Fruit fly (Drosophila melanogaster): ENCODE measurements around the gene CG11555.

Gene CG11555

DNA sequence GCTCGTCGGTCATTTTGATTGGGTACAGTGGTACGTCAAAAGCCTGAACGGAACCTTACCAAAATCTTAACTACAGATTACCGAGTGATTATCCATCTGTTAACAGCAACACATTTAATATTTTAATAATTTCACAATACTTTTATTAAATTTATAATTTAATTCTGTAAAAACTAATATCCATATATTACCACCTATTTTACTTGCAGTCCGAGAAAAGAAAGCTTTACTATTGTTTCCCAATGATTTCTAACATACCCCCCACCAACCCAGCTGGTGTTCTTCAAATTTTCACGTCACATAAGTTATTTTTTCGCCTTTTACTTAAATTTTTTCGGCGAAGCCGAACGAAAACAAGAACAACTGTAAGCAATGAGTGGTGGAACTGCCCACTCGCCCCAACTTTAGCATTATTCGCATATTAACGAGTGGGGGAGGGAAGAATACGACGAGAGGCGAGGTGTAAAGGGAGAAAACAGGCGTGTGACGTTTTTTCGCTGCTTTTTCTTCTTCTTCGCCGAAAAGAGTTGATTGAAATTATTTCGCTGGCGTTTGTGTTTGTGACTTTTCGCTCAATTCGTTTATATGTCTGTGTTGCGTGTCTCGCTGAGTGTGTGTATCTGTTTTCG lies 25.7 kb upstream of the CG11555 start:
- TF ChIP-seq fd96Ca (GFP tag; IDR thresholded peaks at IDR 0.05) (peak; percentile 35; the same call in 1 of the 3 replicates), Pif1B (GFP tag; optimal IDR thresholded peaks at IDR 0.05) (peak; percentile 77), CG4496 (GFP tag; IDR thresholded peaks at IDR 0.05) (peak; percentile 55), Ets98B (GFP tag; IDR thresholded peaks at IDR 0.05) (peak; percentile 56; the same call in 1 of the 2 replicates), CG15710 (tag; optimal IDR thresholded peaks at IDR 0.05) (peak; percentile 55), CG34367 (tag; optimal IDR thresholded peaks at IDR 0.05) (peak; percentile 40), EcR (GFP tag; optimal IDR thresholded peaks at IDR 0.05) (no peak), CG14655 (GFP tag; optimal IDR thresholded peaks at IDR 0.05) (peak; percentile 80), CG10348 (GFP tag; IDR thresholded peaks at IDR 0.05) (no peak), D1 (tag; optimal IDR thresholded peaks at IDR 0.05) (peak; percentile 24), CG17806 (tag; optimal IDR thresholded peaks at IDR 0.05) (peak; percentile 46), CG9948 (tag; optimal IDR thresholded peaks at IDR 0.05) (peak; percentile 67), Pif1A (GFP tag; optimal IDR thresholded peaks at IDR 0.05) (peak; percentile 55), rn (GFP tag; IDR thresholded peaks at IDR 0.05) (no peak), gl (tag; optimal IDR thresholded peaks at IDR 0.05) (no peak), CG32121 (GFP tag; IDR thresholded peaks at IDR 0.05) (0 out of 2 replicates have a peak, but pooled peaks have one; percentile 32), CG8159 (tag; optimal IDR thresholded peaks at IDR 0.05) (peak; percentile 77), Snoo (tag; optimal IDR thresholded peaks at IDR 0.05) (peak; percentile 70), CG12605 (GFP tag; IDR thresholded peaks at IDR 0.05) (no peak), CG8301 (tag; optimal IDR thresholded peaks at IDR 0.05) (peak; percentile 53), CG13204 (GFP tag; optimal IDR thresholded peaks at IDR 0.05) (no peak)

DNA sequence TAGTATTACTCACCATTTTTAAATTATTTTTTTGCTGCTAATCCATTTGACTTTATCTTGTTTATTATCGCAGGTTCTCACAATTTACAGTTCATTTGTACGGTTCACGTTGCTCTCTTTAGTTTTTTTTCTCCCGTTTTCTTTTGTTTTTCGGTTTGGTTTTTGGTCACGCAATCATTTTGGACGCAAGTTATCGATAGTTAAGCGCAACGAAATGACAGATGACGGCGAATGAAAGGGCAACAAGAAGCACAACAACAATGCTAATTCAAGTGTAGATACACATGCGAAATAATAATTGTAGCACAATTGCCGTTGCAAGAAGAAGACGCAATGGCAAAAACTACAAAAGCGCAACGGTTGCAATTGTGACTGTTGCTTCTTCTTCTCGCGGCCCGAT lies 25.0 kb upstream of the CG11555 start:
- TF ChIP-seq CG8159 (tag; optimal IDR thresholded peaks at IDR 0.05) (no peak), CG34367 (tag; optimal IDR thresholded peaks at IDR 0.05) (no peak)

DNA sequence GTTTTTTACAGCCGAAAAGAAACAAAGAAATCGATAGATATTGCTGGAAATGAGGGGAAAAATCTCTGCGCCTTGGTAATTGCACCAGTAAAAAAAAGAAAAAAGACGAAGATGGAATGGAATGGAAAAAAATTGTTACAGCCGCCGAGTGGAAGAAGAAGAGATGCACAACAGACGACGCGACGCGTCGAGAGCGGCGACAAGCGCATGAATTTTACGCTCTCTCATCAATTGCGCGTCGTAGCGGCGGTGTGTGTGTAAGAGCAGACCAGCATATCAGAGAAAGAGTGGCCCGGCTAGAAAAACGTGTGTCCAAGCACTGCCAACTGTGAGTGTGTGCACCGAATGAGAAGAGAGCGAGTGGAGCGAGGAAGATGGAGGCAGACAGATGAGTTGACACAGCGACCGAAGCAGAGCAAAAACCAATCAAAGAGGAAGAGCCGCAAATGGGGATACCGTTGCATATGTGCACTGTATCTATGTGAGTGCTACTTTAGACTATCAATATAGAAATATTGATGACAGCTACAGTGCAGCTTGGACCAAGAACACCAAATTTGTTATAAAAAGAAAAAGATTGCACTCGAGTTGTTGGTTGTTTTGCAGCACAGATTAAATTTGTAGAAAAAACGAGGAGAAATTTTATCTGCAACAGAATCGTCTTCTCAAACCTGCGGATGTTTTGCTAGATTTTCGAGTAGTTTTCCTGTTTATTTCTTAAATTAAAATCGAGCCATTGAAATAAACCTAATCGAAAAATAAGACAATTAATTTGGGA lies 24.4 kb upstream of the CG11555 start:
- TF ChIP-seq CG32121 (GFP tag; IDR thresholded peaks at IDR 0.05) (peak; percentile 41; the same call in 1 of the 2 replicates), CG34367 (tag; optimal IDR thresholded peaks at IDR 0.05) (peak; percentile 23), CG14655 (GFP tag; optimal IDR thresholded peaks at IDR 0.05) (peak; percentile 75), CG13204 (GFP tag; optimal IDR thresholded peaks at IDR 0.05) (peak; percentile 81), Ets98B (GFP tag; IDR thresholded peaks at IDR 0.05) (peak; percentile 50), CG15710 (tag; optimal IDR thresholded peaks at IDR 0.05) (peak; percentile 16), CG8301 (tag; optimal IDR thresholded peaks at IDR 0.05) (peak; percentile 75), CG12605 (GFP tag; IDR thresholded peaks at IDR 0.05) (peak; percentile 32), CG10348 (GFP tag; IDR thresholded peaks at IDR 0.05) (no peak), CG4496 (GFP tag; IDR thresholded peaks at IDR 0.05) (peak; percentile 68), fd96Ca (GFP tag; IDR thresholded peaks at IDR 0.05) (peak; percentile 72), EcR (GFP tag; optimal IDR thresholded peaks at IDR 0.05) (peak; percentile 82), gl (tag; optimal IDR thresholded peaks at IDR 0.05) (peak; percentile 38), Snoo (tag; optimal IDR thresholded peaks at IDR 0.05) (no peak), D1 (tag; optimal IDR thresholded peaks at IDR 0.05) (no peak), rn (GFP tag; IDR thresholded peaks at IDR 0.05) (peak; percentile 28; the same call in 1 of the 2 replicates), CG9948 (tag; optimal IDR thresholded peaks at IDR 0.05) (peak; percentile 64), Pif1A (GFP tag; optimal IDR thresholded peaks at IDR 0.05) (peak; percentile 76), CG17806 (tag; optimal IDR thresholded peaks at IDR 0.05) (peak; percentile 40), CG8159 (tag; optimal IDR thresholded peaks at IDR 0.05) (peak; percentile 31), Pif1B (GFP tag; optimal IDR thresholded peaks at IDR 0.05) (peak; percentile 40)

DNA sequence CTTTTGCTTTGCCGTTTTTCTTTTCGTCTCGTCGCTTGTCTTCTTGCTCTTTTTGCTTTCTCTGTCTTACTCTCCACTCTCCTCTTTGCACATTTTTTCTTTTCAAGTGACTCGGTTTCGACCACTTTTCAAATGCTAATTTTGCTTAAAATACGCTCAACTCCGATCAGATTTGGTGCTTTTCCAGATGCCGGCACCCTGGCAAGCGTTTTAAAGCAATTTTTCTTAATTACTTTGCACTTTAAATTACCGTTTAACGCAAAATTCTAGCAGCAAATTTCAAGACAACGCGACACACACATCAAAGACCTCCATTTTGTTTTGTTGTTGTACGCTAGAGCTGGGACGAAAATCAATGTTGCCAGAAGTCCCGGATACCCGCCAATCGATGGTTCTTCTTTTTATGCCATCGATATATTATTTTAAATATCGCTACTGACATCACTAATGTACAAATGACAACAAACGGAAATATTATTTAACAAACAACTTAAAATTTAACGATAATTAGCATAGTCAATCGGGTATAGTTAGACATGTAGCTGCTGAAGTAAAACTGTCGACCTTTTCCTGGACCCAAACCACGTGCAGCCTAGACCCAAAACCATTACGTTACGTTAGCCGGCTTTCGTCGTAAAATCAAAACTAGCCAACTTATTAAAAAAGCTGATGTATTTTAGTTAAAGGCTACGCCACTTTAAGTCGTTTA lies 23.0 kb upstream of the CG11555 start, which contains the start of gene kis:
TSS of gene kis (minus strand) at position 317 of the 709 bp plus-strand sequence.
- TF ChIP-seq Snoo (tag; optimal IDR thresholded peaks at IDR 0.05): no peak
- TF ChIP-seq CG9948 (tag; optimal IDR thresholded peaks at IDR 0.05): no peak
- TF ChIP-seq CG15710 (tag; optimal IDR thresholded peaks at IDR 0.05): peak; percentile 16
- TF ChIP-seq CG14655 (GFP tag; optimal IDR thresholded peaks at IDR 0.05): peak; percentile 28
- TF ChIP-seq CG12605 (GFP tag; IDR thresholded peaks at IDR 0.05): no peak; the same call in 1 of the 2 replicates
- TF ChIP-seq CG17806 (tag; optimal IDR thresholded peaks at IDR 0.05): peak; percentile 1
- peak; percentile 39 for TF ChIP-seq CG8159 (tag; optimal IDR thresholded peaks at IDR 0.05)
- TF ChIP-seq Ets98B (GFP tag; IDR thresholded peaks at IDR 0.05): 0 out of 2 replicates have a peak, but pooled peaks have one; percentile 10
- TF ChIP-seq CG4496 (GFP tag; IDR thresholded peaks at IDR 0.05): no peak; the same call in 2 of the 3 replicates
- no peak for TF ChIP-seq D1 (tag; optimal IDR thresholded peaks at IDR 0.05)
- no peak for TF ChIP-seq CG10348 (GFP tag; IDR thresholded peaks at IDR 0.05)
- TF ChIP-seq CG34367 (tag; optimal IDR thresholded peaks at IDR 0.05): no peak
- peak; percentile 30 for TF ChIP-seq gl (tag; optimal IDR thresholded peaks at IDR 0.05)
- TF ChIP-seq EcR (GFP tag; optimal IDR thresholded peaks at IDR 0.05): peak; percentile 55
- no peak for TF ChIP-seq CG8301 (tag; optimal IDR thresholded peaks at IDR 0.05)
- no peak for TF ChIP-seq CG32121 (GFP tag; IDR thresholded peaks at IDR 0.05)
- no peak for TF ChIP-seq Pif1A (GFP tag; optimal IDR thresholded peaks at IDR 0.05)
- TF ChIP-seq Pif1B (GFP tag; optimal IDR thresholded peaks at IDR 0.05): no peak
- TF ChIP-seq rn (GFP tag; IDR thresholded peaks at IDR 0.05): no peak
- TF ChIP-seq CG13204 (GFP tag; optimal IDR thresholded peaks at IDR 0.05): no peak
- TF ChIP-seq fd96Ca (GFP tag; IDR thresholded peaks at IDR 0.05): no peak; the same call in 2 of the 3 replicates

All from whole organism, pupa.